Fruit fly (Drosophila melanogaster) S2 (cell line): ENCODE measurements around the gene CG8289.

Source experiments
- CG8478 ChIP-seq: fragments of >200 bp; optimal IDR thresholded peaks from 2 replicates; lab custom pipeline; 2018
- CTCF ChIP-seq, 2 experiments: fragments of >200 bp; optimal IDR thresholded peaks; 2 replicates each; lab custom pipeline; 2018

DNA sequence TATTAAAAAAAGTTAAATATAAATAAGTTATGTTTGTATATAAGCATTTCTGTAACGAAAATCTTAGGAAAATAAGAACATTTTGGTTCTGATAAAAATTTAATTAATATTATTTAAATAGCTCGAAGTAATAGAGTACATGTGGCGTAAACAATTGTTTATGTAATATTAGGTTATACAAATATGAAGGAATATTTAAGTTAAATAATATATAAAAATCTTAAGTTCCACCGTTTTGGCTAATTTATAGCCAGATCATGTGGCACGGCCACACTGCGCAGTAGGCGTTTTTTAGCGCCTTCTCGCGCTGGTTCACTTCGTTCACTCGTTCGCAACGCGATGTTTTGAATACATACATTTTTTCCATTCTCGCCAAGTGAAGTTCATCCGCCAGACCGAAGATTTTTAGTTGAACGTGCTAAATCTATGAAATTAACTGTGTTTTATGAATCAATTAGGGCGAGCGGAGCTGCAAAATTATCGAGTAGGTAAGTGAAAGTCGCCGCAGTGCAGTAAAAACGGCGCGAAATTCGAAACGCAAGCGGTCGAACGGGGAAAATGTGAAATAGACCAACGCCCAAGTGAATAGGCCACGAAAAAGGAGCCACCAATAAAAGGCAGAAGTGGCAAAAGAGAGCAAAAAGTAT, 21.3 kb upstream of the CG8289 start, which contains the start of gene beta-Spec:
- no peak for TF ChIP-seq CG8478 (lab: Kevin White, UChicago)
- no peak for TF ChIP-seq CTCF (optimal IDR thresholded peaks at IDR 0.05; lab: Kevin White, UChicago)
